Worm (Caenorhabditis elegans) whole organism, L2 larva: Measurements from ENCODE around the gene spp-6.

Experiments
- C34F6.9 ChIP-seq: fragments of 150-350 bp; optimal IDR thresholded peaks from 2 replicates; lab custom pipeline; 2014; ENCODE audit warnings: missing biosample characterization, missing genetic modification characterization
- elt-3 ChIP-seq: sonication (generic microtip); optimal IDR thresholded peaks from 2 replicates; lab custom pipeline; 2017; ENCODE audit warnings: missing biosample characterization, missing genetic modification characterization
- fos-1 ChIP-seq: fragments of 150-350 bp; optimal IDR thresholded peaks from 2 replicates; lab custom pipeline; 2014; ENCODE audit warnings: missing biosample characterization, missing genetic modification characterization
- mab-5 ChIP-seq: fragments of 150-350 bp; optimal IDR thresholded peaks from 2 replicates; lab custom pipeline; 2014; ENCODE audit warnings: missing biosample characterization, missing genetic modification characterization
- skn-1 ChIP-seq: sonication (generic microtip); optimal IDR thresholded peaks from 2 replicates; lab custom pipeline; 2017; ENCODE audit warnings: missing biosample characterization, missing genetic modification characterization
- ztf-11 ChIP-seq: sonication (generic microtip); optimal IDR thresholded peaks from 2 replicates; lab custom pipeline; 2017; ENCODE audit warnings: missing biosample characterization, missing genetic modification characterization
- ztf-4 ChIP-seq: fragments of 150-350 bp; optimal IDR thresholded peaks from 2 replicates; lab custom pipeline; 2014; ENCODE audit warnings: missing biosample characterization, missing genetic modification characterization

- TF ChIP-seq skn-1 (tag; lab: Kevin White, UChicago) (no peak), ztf-11 (tag; lab: Kevin White, UChicago) (no peak), C34F6.9 (tag; lab: Kevin White, UChicago) (no peak), mab-5 (tag; lab: Kevin White, UChicago) (no peak), ztf-4 (tag; lab: Kevin White, UChicago) (no peak), fos-1 (tag; lab: Kevin White, UChicago) (no peak), elt-3 (no peak)
Observed at ce11 chrX:7298652-7299051, 18.5 kb upstream of the spp-6 start, which contains the start of gene K03A1.4.
